Worm (Caenorhabditis elegans) whole organism, late embryonic: ENCODE measurements around the gene daf-37.

ENCODE experiments used
- K02D7.2 ChIP-seq: sonication (generic microtip); optimal IDR thresholded peaks from 2 replicates; lab custom pipeline; 2017; ENCODE audit warnings: mild to moderate bottlenecking, missing genetic modification characterization, missing compliant biosample characterization
- K09A11.1 ChIP-seq: sonication (generic microtip); optimal IDR thresholded peaks from 2 replicates; lab custom pipeline; 2017; ENCODE audit warnings: antibody characterized with exemption, mild to moderate bottlenecking, missing genetic modification characterization, missing compliant biosample characterization; ENCODE audit not compliant: insufficient read depth
- Y22D7AL.16 ChIP-seq: sonication (generic microtip); optimal IDR thresholded peaks from 2 replicates; lab custom pipeline; 2016; ENCODE audit warnings: missing genetic modification characterization, missing compliant biosample characterization
- ahr-1 ChIP-seq: sonication (generic microtip); optimal IDR thresholded peaks from 2 replicates; lab custom pipeline; 2016; ENCODE audit warnings: missing genetic modification characterization, missing compliant biosample characterization
- ceh-2 ChIP-seq: sonication (generic microtip); optimal IDR thresholded peaks from 2 replicates; lab custom pipeline; 2016; ENCODE audit warnings: missing genotype, missing genetic modification characterization, missing compliant biosample characterization
- ceh-22 ChIP-seq: sonication (generic microtip); optimal IDR thresholded peaks from 2 replicates; lab custom pipeline; 2017; ENCODE audit warnings: missing biosample characterization, missing genetic modification characterization
- ceh-24 ChIP-seq: sonication (generic microtip); optimal IDR thresholded peaks from 2 replicates; lab custom pipeline; 2016; ENCODE audit warnings: mild to moderate bottlenecking, missing genetic modification characterization, missing compliant biosample characterization
- ceh-30 ChIP-seq: fragments of 150-350 bp; optimal IDR thresholded peaks from 2 replicates; lab custom pipeline; 2014; ENCODE audit warnings: missing biosample characterization, missing genetic modification characterization
- ceh-31 ChIP-seq: sonication (generic microtip); optimal IDR thresholded peaks from 2 replicates; lab custom pipeline; 2016; ENCODE audit warnings: missing genetic modification characterization, missing compliant biosample characterization
- ceh-34 ChIP-seq: sonication (generic microtip); optimal IDR thresholded peaks from 2 replicates; lab custom pipeline; 2016; ENCODE audit warnings: mild to moderate bottlenecking, missing genetic modification characterization, missing compliant biosample characterization
- ceh-48 ChIP-seq: sonication (generic microtip); optimal IDR thresholded peaks from 2 replicates; lab custom pipeline; 2016; ENCODE audit warnings: missing genetic modification characterization, inconsistent platforms, missing compliant biosample characterization
- ceh-6 ChIP-seq: fragments of 200-800 bp; sonication (Bioruptor generic); optimal IDR thresholded peaks from 2 replicates; lab custom pipeline; 2018; ENCODE audit warnings: mild to moderate bottlenecking, missing genetic modification characterization, missing compliant biosample characterization
- dmd-4 ChIP-seq: sonication (generic microtip); optimal IDR thresholded peaks from 2 replicates; lab custom pipeline; 2016; ENCODE audit warnings: borderline replicate concordance, missing genetic modification characterization, missing compliant biosample characterization
- dve-1 ChIP-seq: sonication (generic microtip); optimal IDR thresholded peaks from 2 replicates; lab custom pipeline; 2017; ENCODE audit warnings: antibody characterized with exemption, mild to moderate bottlenecking, missing genetic modification characterization, missing compliant biosample characterization
- elt-4 ChIP-seq: sonication (generic microtip); optimal IDR thresholded peaks from 2 replicates; lab custom pipeline; 2016; ENCODE audit warnings: missing genetic modification characterization, missing compliant biosample characterization
- fax-1 ChIP-seq: sonication (generic microtip); optimal IDR thresholded peaks from 2 replicates; lab custom pipeline; 2016; ENCODE audit warnings: missing genotype, missing genetic modification characterization, missing compliant biosample characterization
- hlh-15 ChIP-seq: sonication (generic microtip); optimal IDR thresholded peaks from 2 replicates; lab custom pipeline; 2016; ENCODE audit warnings: missing genetic modification characterization, missing compliant biosample characterization
- hlh-30 ChIP-seq: sonication (generic microtip); optimal IDR thresholded peaks from 2 replicates; lab custom pipeline; 2017; ENCODE audit warnings: antibody characterized with exemption, missing genetic modification characterization, missing compliant biosample characterization; ENCODE audit not compliant: insufficient read depth
- hlh-6 ChIP-seq: sonication (generic microtip); optimal IDR thresholded peaks from 2 replicates; lab custom pipeline; 2016; ENCODE audit warnings: missing genotype, missing genetic modification characterization, missing compliant biosample characterization
- hlh-8 ChIP-seq: sonication (generic microtip); optimal IDR thresholded peaks from 2 replicates; lab custom pipeline; 2016; ENCODE audit warnings: missing genotype, missing genetic modification characterization, missing compliant biosample characterization
- lim-6 ChIP-seq: sonication (generic microtip); optimal IDR thresholded peaks from 2 replicates; lab custom pipeline; 2016; ENCODE audit warnings: missing genetic modification characterization, missing compliant biosample characterization
- lin-11 ChIP-seq: fragments of 200-800 bp; sonication (Bioruptor generic); optimal IDR thresholded peaks from 2 replicates; lab custom pipeline; 2018; ENCODE audit warnings: mild to moderate bottlenecking, missing genetic modification characterization, missing compliant biosample characterization
- madf-2 ChIP-seq: sonication (generic microtip); optimal IDR thresholded peaks from 2 replicates; lab custom pipeline; 2017; ENCODE audit warnings: missing genetic modification characterization, missing compliant biosample characterization
- mec-3 ChIP-seq: sonication (generic microtip); optimal IDR thresholded peaks from 2 replicates; lab custom pipeline; 2016; ENCODE audit warnings: borderline replicate concordance, missing genetic modification characterization, missing compliant biosample characterization
- odd-2 ChIP-seq: sonication (generic microtip); optimal IDR thresholded peaks from 2 replicates; lab custom pipeline; 2017; ENCODE audit warnings: antibody characterized with exemption, mild to moderate bottlenecking, missing genetic modification characterization, missing compliant biosample characterization
- pag-3 ChIP-seq: sonication (generic microtip); optimal IDR thresholded peaks from 2 replicates; lab custom pipeline; 2016; ENCODE audit warnings: missing compliant biosample characterization, missing genetic modification characterization, borderline replicate concordance
- pat-9 ChIP-seq: fragments of 200-800 bp; sonication (Bioruptor generic); optimal IDR thresholded peaks from 2 replicates; lab custom pipeline; 2018; ENCODE audit warnings: mild to moderate bottlenecking, missing genetic modification characterization, moderate library complexity, missing compliant biosample characterization
- pha-2 ChIP-seq: sonication (generic microtip); optimal IDR thresholded peaks from 2 replicates; lab custom pipeline; 2017; ENCODE audit warnings: mild to moderate bottlenecking, missing genetic modification characterization, missing compliant biosample characterization
- pros-1 ChIP-seq: fragments of 150-350 bp; optimal IDR thresholded peaks from 2 replicates; lab custom pipeline; 2014; ENCODE audit warnings: missing biosample characterization, missing genetic modification reagents, missing genetic modification characterization
- ref-2 ChIP-seq: sonication (generic microtip); optimal IDR thresholded peaks from 2 replicates; lab custom pipeline; 2016; ENCODE audit warnings: missing genetic modification characterization, missing compliant biosample characterization
- rnt-1 ChIP-seq: sonication (generic microtip); optimal IDR thresholded peaks from 2 replicates; lab custom pipeline; 2016; ENCODE audit warnings: missing genetic modification characterization, missing compliant biosample characterization
- sdc-2 ChIP-seq: sonication (generic microtip); optimal IDR thresholded peaks from 2 replicates; lab custom pipeline; 2016; ENCODE audit warnings: missing genotype, missing genetic modification characterization, missing compliant biosample characterization
- sox-4 ChIP-seq: sonication (generic microtip); optimal IDR thresholded peaks from 2 replicates; lab custom pipeline; 2017; ENCODE audit warnings: mild to moderate bottlenecking, missing genetic modification characterization, inconsistent platforms, missing compliant biosample characterization
- tbx-2 ChIP-seq: sonication (generic microtip); optimal IDR thresholded peaks from 2 replicates; lab custom pipeline; 2016; ENCODE audit warnings: missing genetic modification characterization, missing compliant biosample characterization
- tbx-7 ChIP-seq: sonication (generic microtip); optimal IDR thresholded peaks from 2 replicates; lab custom pipeline; 2016; ENCODE audit warnings: missing genotype, missing genetic modification characterization, missing compliant biosample characterization
- ttx-3 ChIP-seq: sonication (generic microtip); optimal IDR thresholded peaks from 2 replicates; lab custom pipeline; 2016; ENCODE audit warnings: missing genetic modification reagents, missing genetic modification characterization, missing compliant biosample characterization
- unc-3 ChIP-seq, 2 experiments: fragments of 200-800 bp in 1 of 2; sonication (Bioruptor generic) in 1 of 2; sonication (generic microtip) in 1 of 2; conservative IDR thresholded peaks in 1 of 2; optimal IDR thresholded peaks in 1 of 2; 2 replicates each; pipeline versions ENCODE4 v1.3.6 to Lab custom; 2016 to 2022; ENCODE audit warnings: missing compliant biosample characterization in 2 of 2, missing genetic modification characterization in 2 of 2, missing genetic modification reagents in 1 of 2
- unc-42 ChIP-seq: sonication (generic microtip); optimal IDR thresholded peaks from 2 replicates; lab custom pipeline; 2016; ENCODE audit warnings: missing genotype, missing genetic modification characterization, missing compliant biosample characterization
- zip-5 ChIP-seq: sonication (generic microtip); optimal IDR thresholded peaks from 2 replicates; lab custom pipeline; 2016; ENCODE audit warnings: missing genetic modification characterization, missing compliant biosample characterization
- ztf-16 ChIP-seq: sonication (generic microtip); optimal IDR thresholded peaks from 2 replicates; lab custom pipeline; 2017; ENCODE audit warnings: missing genetic modification characterization, missing compliant biosample characterization

daf-37 gene

ce11 chrII:6207252-6207651, 764 bp downstream of the daf-37 start:
- TF ChIP-seq unc-42 (tag; lab: Kevin White, UChicago): peak; percentile 52
- no peak for TF ChIP-seq pha-2 (tag; lab: Kevin White, UChicago)

ce11 chrII:6202910-6203309, 5.1 kb downstream of the daf-37 start, which contains the start of gene C30B5.17:
C30B5.17 (minus strand) TSS chrII:6203010.
- TF ChIP-seq pat-9 (no peak), K02D7.2 (tag; lab: Kevin White, UChicago) (no peak), ceh-6 (GFP tag; lab: Kevin White, UChicago) (no peak), madf-2 (no peak)

ce11 chrII:6199010-6199409, 9.0 kb downstream of the daf-37 start:
- TF ChIP-seq fax-1 (tag; lab: Kevin White, UChicago): no peak
- no peak for TF ChIP-seq ceh-31 (tag; lab: Kevin White, UChicago)
- no peak for TF ChIP-seq hlh-30 (tag; lab: Kevin White, UChicago)
- TF ChIP-seq K02D7.2 (tag; lab: Kevin White, UChicago): no peak
- no peak for TF ChIP-seq ceh-2 (tag; lab: Kevin White, UChicago)
- no peak for TF ChIP-seq hlh-8
- TF ChIP-seq tbx-7: no peak
- no peak for TF ChIP-seq lin-11 (tag; lab: Kevin White, UChicago)
- no peak for TF ChIP-seq ceh-30 (tag; lab: Kevin White, UChicago)
- TF ChIP-seq ceh-6 (GFP tag; lab: Kevin White, UChicago): no peak
- no peak for TF ChIP-seq pag-3 (tag; lab: Kevin White, UChicago)
- no peak for TF ChIP-seq sdc-2 (tag; lab: Kevin White, UChicago)

ce11 chrII:6198468-6198867, 9.5 kb downstream of the daf-37 start, which contains the start of gene szy-4:
szy-4 (plus strand) TSS chrII:6198696.
- TF ChIP-seq ceh-48 (tag; lab: Kevin White, UChicago) (no peak), odd-2 (tag; lab: Kevin White, UChicago) (no peak), elt-4 (no peak), hlh-6 (tag; lab: Kevin White, UChicago) (no peak), dve-1 (tag; lab: Kevin White, UChicago) (no peak), lin-11 (tag; lab: Kevin White, UChicago) (no peak), zip-5 (no peak), unc-3 (GFP tag; conservative IDR thresholded peaks at IDR 0.05; lab: Robert Waterston, UW) (no peak), unc-3 (tag; optimal IDR thresholded peaks at IDR 0.05; lab: Kevin White, UChicago) (no peak), ztf-16 (tag; lab: Kevin White, UChicago) (no peak), ceh-24 (tag; lab: Kevin White, UChicago) (no peak), fax-1 (tag; lab: Kevin White, UChicago) (no peak)
- TF ChIP-seq, all 69 proteins: peak for 0

- TF ChIP-seq ceh-48 (tag; lab: Kevin White, UChicago) (peak; percentile 78), dve-1 (tag; lab: Kevin White, UChicago) (peak; percentile 3), hlh-30 (tag; lab: Kevin White, UChicago) (peak; percentile 37), tbx-2 (tag; lab: Kevin White, UChicago) (peak; percentile 10), rnt-1 (no peak), sdc-2 (tag; lab: Kevin White, UChicago) (no peak), unc-42 (tag; lab: Kevin White, UChicago) (peak; percentile 86), K09A11.1 (tag; lab: Kevin White, UChicago) (no peak), ceh-31 (tag; lab: Kevin White, UChicago) (peak; percentile 39)
These were observed 11.1 kb downstream of the daf-37 start, which contains the start of the genes rbmx-2 and C30B5.2 for ce11 chrII:6196875-6197274. rbmx-2 (minus strand) TSS chrII:6196948. C30B5.2 (plus strand) TSS chrII:6197180.

ce11 chrII:6192484-6192883, 15.5 kb downstream of the daf-37 start, which contains the start of gene cpb-2:
cpb-2 (plus strand) TSS chrII:6192784.
- TF ChIP-seq dmd-4 (tag; lab: Kevin White, UChicago) (no peak), ahr-1 (tag; lab: Kevin White, UChicago) (no peak), hlh-6 (tag; lab: Kevin White, UChicago) (no peak), hlh-15 (tag; lab: Kevin White, UChicago) (no peak), ttx-3 (tag; lab: Kevin White, UChicago) (no peak), dve-1 (tag; lab: Kevin White, UChicago) (no peak), pros-1 (no peak), ceh-22 (tag; lab: Kevin White, UChicago) (no peak), ref-2 (no peak), sox-4 (no peak), ztf-16 (tag; lab: Kevin White, UChicago) (no peak), zip-5 (no peak), mec-3 (tag; lab: Kevin White, UChicago) (no peak), ceh-34 (no peak), pha-2 (tag; lab: Kevin White, UChicago) (no peak), odd-2 (tag; lab: Kevin White, UChicago) (no peak), tbx-2 (tag; lab: Kevin White, UChicago) (no peak), Y22D7AL.16 (tag; lab: Kevin White, UChicago) (no peak), lim-6 (no peak)
